Fruit fly (Drosophila melanogaster): ENCODE results near the gene Det.

DNA sequence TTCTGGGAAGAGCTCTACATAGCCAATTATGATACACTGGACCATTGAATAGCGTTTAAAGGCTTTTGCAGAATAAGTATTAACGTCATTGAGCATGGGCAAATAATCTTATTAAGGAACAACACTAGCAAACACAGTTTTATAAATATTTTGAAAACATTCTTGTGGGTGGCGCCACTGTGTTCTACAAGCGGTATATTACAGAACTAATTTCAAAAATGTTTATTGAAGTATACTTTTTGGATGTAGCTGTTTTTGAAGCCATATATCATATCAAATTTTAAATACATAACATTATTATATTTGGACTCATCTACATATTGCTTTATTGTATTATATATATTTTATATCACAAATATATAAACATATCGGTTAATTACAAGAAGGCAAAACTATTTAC, 40.6 kb upstream of the Det start:
- TF ChIP-seq psq (optimal IDR thresholded peaks at IDR 0.05): no peak
- no peak for TF ChIP-seq insv (optimal IDR thresholded peaks at IDR 0.05)
